Fruit fly (Drosophila melanogaster) whole organism, embryonic: Measurements from ENCODE around the gene Ankle2.

Experiments
- Atf-2 ChIP-seq: fragments of 200-800 bp; sonication (Bioruptor generic); optimal IDR thresholded peaks from 2 replicates; lab custom pipeline; 2016; ENCODE audit warnings: missing biosample characterization, missing genetic modification characterization
- CG11723 ChIP-seq: fragments of 200-800 bp; sonication (Bioruptor generic); optimal IDR thresholded peaks from 2 replicates; lab custom pipeline; 2017; ENCODE audit warnings: missing biosample characterization, mild to moderate bottlenecking, missing genetic modification characterization
- CG13775 ChIP-seq: fragments of 200-800 bp; sonication (Bioruptor generic); optimal IDR thresholded peaks from 3 replicates; lab custom pipeline; 2017; ENCODE audit warnings: missing biosample characterization, mild to moderate bottlenecking, missing genetic modification characterization
- CG14965 ChIP-seq: fragments of 200-800 bp; sonication (Bioruptor generic); optimal IDR thresholded peaks from 2 replicates; lab custom pipeline; 2016; ENCODE audit warnings: missing biosample characterization, missing genetic modification characterization, borderline replicate concordance
- CG1529 ChIP-seq: fragments of 200-800 bp; sonication (Bioruptor generic); optimal IDR thresholded peaks from 3 replicates; lab custom pipeline; 2018; ENCODE audit warnings: missing biosample characterization, missing genetic modification characterization
- CG1647 ChIP-seq: fragments of 200-800 bp; sonication (Bioruptor generic); optimal IDR thresholded peaks from 3 replicates; lab custom pipeline; 2016; ENCODE audit warnings: missing biosample characterization, missing genetic modification characterization
- CG16863 ChIP-seq: fragments of 200-800 bp; sonication (Bioruptor generic); optimal IDR thresholded peaks from 3 replicates; lab custom pipeline; 2016; ENCODE audit warnings: missing biosample characterization, missing genetic modification characterization
- CG17912 ChIP-seq: fragments of 200-800 bp; sonication (Bioruptor generic); optimal IDR thresholded peaks from 2 replicates; lab custom pipeline; 2018; ENCODE audit warnings: missing biosample characterization, mild to moderate bottlenecking, missing genetic modification characterization
- CG2875 ChIP-seq: fragments of 200-800 bp; sonication (Bioruptor generic); optimal IDR thresholded peaks from 2 replicates; lab custom pipeline; 2017; ENCODE audit warnings: missing biosample characterization, mild to moderate bottlenecking, missing genetic modification characterization, missing genetic modification reagents
- CG34376 ChIP-seq: fragments of 200-800 bp; sonication (Bioruptor generic); optimal IDR thresholded peaks from 2 replicates; lab custom pipeline; 2018; ENCODE audit warnings: missing biosample characterization, mild to moderate bottlenecking, missing genetic modification characterization
- CG3838 ChIP-seq: fragments of 200-800 bp; sonication (Bioruptor generic); optimal IDR thresholded peaks from 3 replicates; lab custom pipeline; 2016; ENCODE audit warnings: missing biosample characterization, missing genetic modification characterization
- CG3995 ChIP-seq: fragments of 200-800 bp; sonication (Bioruptor generic); optimal IDR thresholded peaks from 3 replicates; lab custom pipeline; 2016; ENCODE audit warnings: missing biosample characterization, missing genetic modification characterization
- CG4282 ChIP-seq: fragments of 200-800 bp; sonication (Bioruptor generic); optimal IDR thresholded peaks from 2 replicates; lab custom pipeline; 2016; ENCODE audit warnings: missing biosample characterization, missing genetic modification characterization
- CG43689 ChIP-seq: fragments of 200-800 bp; sonication (Bioruptor generic); IDR thresholded peaks from 2 replicates; pipeline ENCODE4 v1.3.6; 2022; ENCODE audit warnings: missing biosample characterization, missing genetic modification characterization
- CG4424 ChIP-seq: fragments of 200-800 bp; sonication (Bioruptor generic); optimal IDR thresholded peaks from 3 replicates; lab custom pipeline; 2016; ENCODE audit warnings: missing biosample characterization, missing genetic modification characterization
- CG4617 ChIP-seq: fragments of 200-800 bp; sonication (Bioruptor generic); optimal IDR thresholded peaks from 3 replicates; lab custom pipeline; 2016; ENCODE audit warnings: missing biosample characterization, missing genetic modification characterization, borderline replicate concordance
- CG4854 ChIP-seq: fragments of 200-800 bp; sonication (Bioruptor generic); optimal IDR thresholded peaks from 2 replicates; lab custom pipeline; 2016; ENCODE audit warnings: missing biosample characterization, missing genetic modification characterization, inconsistent platforms
- CG5180 ChIP-seq: fragments of 200-800 bp; sonication (Bioruptor generic); optimal IDR thresholded peaks from 3 replicates; lab custom pipeline; 2017; ENCODE audit warnings: missing biosample characterization, missing genetic modification characterization, mild to moderate bottlenecking, moderate library complexity, missing genetic modification reagents
- CG6689 ChIP-seq: fragments of 200-800 bp; sonication (Bioruptor generic); IDR thresholded peaks from 2 replicates; pipeline ENCODE4 v1.3.6; 2022; ENCODE audit warnings: missing biosample characterization, missing genetic modification characterization
- CG6854 ChIP-seq: fragments of 200-800 bp; sonication (Bioruptor generic); optimal IDR thresholded peaks from 3 replicates; lab custom pipeline; 2017; ENCODE audit warnings: missing biosample characterization, mild to moderate bottlenecking, missing genetic modification characterization
- CG8924 ChIP-seq: fragments of 200-800 bp; optimal IDR thresholded peaks from 3 replicates; lab custom pipeline; 2019; ENCODE audit warnings: missing biosample characterization, mild to moderate bottlenecking, missing genetic modification characterization, moderate library complexity
- CoRest ChIP-seq: fragments of 200-800 bp; sonication (Bioruptor generic); optimal IDR thresholded peaks from 3 replicates; lab custom pipeline; 2018; ENCODE audit warnings: missing biosample characterization, mild to moderate bottlenecking, missing genetic modification characterization, moderate library complexity
- D19B ChIP-seq: fragments of 200-800 bp; sonication (Bioruptor generic); optimal IDR thresholded peaks from 2 replicates; lab custom pipeline; 2017; ENCODE audit warnings: missing biosample characterization, mild to moderate bottlenecking, missing genetic modification characterization
- Dll ChIP-seq: fragments of 200-800 bp; sonication (Bioruptor generic); IDR thresholded peaks from 4 replicates; pipeline ENCODE4 v1.3.6; 2022; ENCODE audit warnings: missing biosample characterization, missing genetic modification characterization; ENCODE audit not compliant: partially characterized antibody
- Doc3 ChIP-seq: fragments of 200-800 bp; sonication (Bioruptor generic); IDR thresholded peaks from 3 replicates; pipeline ENCODE4 v1.3.6; 2022; ENCODE audit warnings: missing biosample characterization, missing genetic modification characterization; ENCODE audit not compliant: partially characterized antibody
- Elba2 ChIP-seq: fragments of 200-800 bp; sonication (Bioruptor generic); optimal IDR thresholded peaks from 3 replicates; lab custom pipeline; 2016; ENCODE audit warnings: missing biosample characterization, missing genetic modification characterization
- Hey ChIP-seq: fragments of 200-800 bp; sonication (Bioruptor generic); optimal IDR thresholded peaks from 3 replicates; lab custom pipeline; 2018; ENCODE audit warnings: missing biosample characterization, mild to moderate bottlenecking, missing genetic modification characterization
- Lim3 ChIP-seq: fragments of 200-800 bp; sonication (Bioruptor generic); IDR thresholded peaks from 2 replicates; pipeline ENCODE4 v1.3.6; 2022; ENCODE audit warnings: missing biosample characterization, missing genetic modification characterization
- Max ChIP-seq: fragments of 200-800 bp; sonication (Bioruptor generic); optimal IDR thresholded peaks from 2 replicates; lab custom pipeline; 2016; ENCODE audit warnings: missing biosample characterization, mild to moderate bottlenecking, missing genetic modification characterization
- Nf-YB ChIP-seq: fragments of 200-800 bp; sonication (Bioruptor generic); optimal IDR thresholded peaks from 3 replicates; lab custom pipeline; 2019; ENCODE audit warnings: missing biosample characterization, mild to moderate bottlenecking, missing genetic modification characterization, moderate library complexity
- PHDP ChIP-seq: fragments of 200-800 bp; sonication (Bioruptor generic); optimal IDR thresholded peaks from 3 replicates; lab custom pipeline; 2018; ENCODE audit warnings: missing biosample characterization, mild to moderate bottlenecking, missing genetic modification characterization, moderate library complexity
- Scr ChIP-seq: fragments of 200-800 bp; sonication (Bioruptor generic); IDR thresholded peaks from 2 replicates; pipeline ENCODE4 v1.3.6; 2022; ENCODE audit warnings: missing biosample characterization, missing genetic modification characterization; ENCODE audit not compliant: partially characterized antibody
- Six4 ChIP-seq: fragments of 200-800 bp; sonication (Bioruptor generic); optimal IDR thresholded peaks from 2 replicates; lab custom pipeline; 2016; ENCODE audit warnings: missing biosample characterization, missing genetic modification characterization
- Sox102F ChIP-seq: fragments of 200-800 bp; sonication (Bioruptor generic); optimal IDR thresholded peaks from 2 replicates; lab custom pipeline; 2018; ENCODE audit warnings: missing biosample characterization, mild to moderate bottlenecking, missing genetic modification characterization, moderate library complexity
- amos ChIP-seq: fragments of 200-800 bp; sonication (Bioruptor generic); IDR thresholded peaks from 2 replicates; pipeline ENCODE4 v1.3.6; 2022; ENCODE audit warnings: missing biosample characterization, missing genetic modification characterization; ENCODE audit not compliant: partially characterized antibody
- eve ChIP-seq, 2 experiments: fragments of >200 bp; optimal IDR thresholded peaks; 2 replicates each; lab custom pipeline; 2017; ENCODE audit warnings: missing biosample characterization in 2 of 2, missing genetic modification characterization in 2 of 2
- fu2 ChIP-seq: fragments of 200-800 bp; sonication (Bioruptor generic); optimal IDR thresholded peaks from 2 replicates; lab custom pipeline; 2016; ENCODE audit warnings: missing biosample characterization, missing genetic modification characterization
- grn ChIP-seq: fragments of 200-800 bp; sonication (Bioruptor generic); optimal IDR thresholded peaks from 3 replicates; lab custom pipeline; 2017; ENCODE audit warnings: missing biosample characterization, missing genetic modification characterization
- jigr1 ChIP-seq: fragments of 200-800 bp; sonication (Bioruptor generic); IDR thresholded peaks from 3 replicates; pipeline ENCODE4 v1.3.6; 2022; ENCODE audit warnings: missing biosample characterization, missing genetic modification characterization
- mld ChIP-seq: fragments of 200-800 bp; sonication (Bioruptor generic); IDR thresholded peaks from 3 replicates; pipeline ENCODE4 v1.3.6; 2022; ENCODE audit warnings: missing biosample characterization, missing genetic modification characterization; ENCODE audit not compliant: partially characterized antibody
- nerfin-1 ChIP-seq: fragments of 200-800 bp; sonication (Bioruptor generic); optimal IDR thresholded peaks from 3 replicates; lab custom pipeline; 2019; ENCODE audit warnings: missing biosample characterization, mild to moderate bottlenecking, missing genetic modification characterization, moderate library complexity
- pita ChIP-seq: fragments of 200-800 bp; sonication (Bioruptor generic); optimal IDR thresholded peaks from 2 replicates; lab custom pipeline; 2017; ENCODE audit warnings: missing biosample characterization, mild to moderate bottlenecking, missing genetic modification characterization
- row ChIP-seq: fragments of 200-800 bp; sonication (Bioruptor generic); IDR thresholded peaks from 3 replicates; pipeline ENCODE4 v1.3.6; 2022; ENCODE audit warnings: missing biosample characterization, missing genetic modification characterization
- sens ChIP-seq: fragments of 200-800 bp; sonication (Bioruptor generic); peaks from one replicate; lab custom pipeline; 2016; ENCODE audit warnings: missing biosample characterization, missing genetic modification characterization
- sens-2 ChIP-seq: fragments of 200-800 bp; sonication (Bioruptor generic); IDR thresholded peaks from 2 replicates; pipeline ENCODE4 v1.3.6; 2022; ENCODE audit warnings: missing biosample characterization, missing genetic modification characterization
- seq ChIP-seq: fragments of 200-800 bp; sonication (Bioruptor generic); IDR thresholded peaks from 2 replicates; pipeline ENCODE4 v1.3.6; 2022; ENCODE audit warnings: missing biosample characterization, missing genetic modification characterization
- so ChIP-seq: fragments of 200-800 bp; sonication (Bioruptor generic); IDR thresholded peaks from 3 replicates; pipeline ENCODE4 v1.3.6; 2022; ENCODE audit warnings: missing biosample characterization, missing genetic modification characterization
- sug ChIP-seq: fragments of 200-800 bp; optimal IDR thresholded peaks from 2 replicates; lab custom pipeline; 2019; ENCODE audit warnings: missing biosample characterization, mild to moderate bottlenecking, missing genetic modification characterization, moderate library complexity
- z ChIP-seq: fragments of 200-800 bp; sonication (Bioruptor generic); IDR thresholded peaks from 3 replicates; pipeline ENCODE4 v1.3.6; 2022; ENCODE audit warnings: missing biosample characterization, missing genetic modification characterization
- zfh1 ChIP-seq: fragments of 200-800 bp; sonication (Bioruptor generic); IDR thresholded peaks from 3 replicates; pipeline ENCODE4 v1.3.6; 2022; ENCODE audit warnings: missing biosample characterization, missing genetic modification characterization

Gene Ankle2

dm6 chrX:17599330-17599729 is 20.3 kb upstream of the Ankle2 start, which contains the start of gene X11L (continued):
- TF ChIP-seq CG4282 (GFP tag; lab: Kevin White, UChicago) (peak; percentile 65), fu2 (peak; percentile 61), CG14965 (GFP tag; lab: Kevin White, UChicago) (no peak), jigr1 (GFP tag; lab: Robert Waterston, UW) (no peak), Nf-YB (GFP tag; lab: Kevin White, UChicago) (no peak), sug (tag; lab: Kevin White, UChicago) (peak; percentile 24), z (GFP tag; lab: Robert Waterston, UW) (no peak), Lim3 (GFP tag; lab: Robert Waterston, UW) (no peak), Dll (GFP tag; lab: Robert Waterston, UW) (peak; percentile 87), seq (GFP tag; lab: Robert Waterston, UW) (0 out of 2 replicates have a peak, but pooled peaks have one; percentile 24), CG3995 (GFP tag; lab: Kevin White, UChicago) (no peak), Doc3 (GFP tag; lab: Robert Waterston, UW) (peak; percentile 76), CG11723 (GFP tag; lab: Kevin White, UChicago) (no peak), sens-2 (GFP tag; lab: Robert Waterston, UW) (no peak), sens (GFP tag; lab: Kevin White, UChicago) (peak; percentile 94), nerfin-1 (tag; lab: Kevin White, UChicago) (peak; percentile 8), mld (GFP tag; lab: Robert Waterston, UW) (peak; percentile 75; the same call in 1 of the 3 replicates), CG17912 (GFP tag; lab: Kevin White, UChicago) (no peak), Elba2 (GFP tag; lab: Kevin White, UChicago) (peak; percentile 24), row (GFP tag; lab: Robert Waterston, UW) (peak; percentile 69), CG43689 (0 out of 2 replicates have a peak, but pooled peaks have one; percentile 43), CG34376 (no peak), CG4617 (GFP tag; lab: Kevin White, UChicago) (peak; percentile 71), CG13775 (GFP tag; lab: Kevin White, UChicago) (peak; percentile 57), CG6689 (GFP tag; lab: Robert Waterston, UW) (peak; percentile 54), so (GFP tag; lab: Robert Waterston, UW) (no peak), eve (GFP tag; optimal IDR thresholded peaks at IDR 0.05; lab: Kevin White, UChicago) (no peak), D19B (GFP tag; lab: Kevin White, UChicago) (peak; percentile 24), grn (GFP tag; lab: Kevin White, UChicago) (no peak), CG4854 (peak; percentile 35), CG6854 (GFP tag; lab: Kevin White, UChicago) (no peak), CG16863 (GFP tag; lab: Kevin White, UChicago) (peak; percentile 79), Scr (GFP tag; lab: Robert Waterston, UW) (peak; percentile 89), Atf-2 (GFP tag; lab: Kevin White, UChicago) (peak; percentile 23), amos (peak; percentile 93), Sox102F (GFP tag; lab: Kevin White, UChicago) (no peak), CoRest (tag; lab: Kevin White, UChicago) (peak; percentile 54), Hey (tag; lab: Kevin White, UChicago) (no peak), CG8924 (tag; lab: Kevin White, UChicago) (no peak), CG3838 (GFP tag; lab: Kevin White, UChicago) (peak; percentile 20), CG5180 (GFP tag; lab: Kevin White, UChicago) (peak; percentile 16), CG2875 (no peak), CG4424 (GFP tag; lab: Kevin White, UChicago) (peak; percentile 63), zfh1 (GFP tag; lab: Robert Waterston, UW) (peak; percentile 77; the same call in 2 of the 3 replicates), Six4 (GFP tag; lab: Kevin White, UChicago) (peak; percentile 40), Max (GFP tag; lab: Kevin White, UChicago) (peak; percentile 34), CG1529 (GFP tag; lab: Kevin White, UChicago) (peak; percentile 1), CG1647 (GFP tag; lab: Kevin White, UChicago) (peak; percentile 67), PHDP (no peak), pita (GFP tag; lab: Kevin White, UChicago) (no peak)
